Fruit fly (Drosophila melanogaster) whole organism, embryonic: ENCODE results near the gene NijB.
A peak's percentile ranks its signal among the peaks of the same experiment; 100 is the strongest.

Experiments
- B-H1 ChIP-seq: fragments of 200-800 bp; sonication (Bioruptor generic); IDR thresholded peaks from 3 replicates; pipeline ENCODE4 v1.3.6; 2022; ENCODE audit warnings: missing biosample characterization, missing genetic modification characterization
- C15 ChIP-seq: fragments of 200-800 bp; sonication (Bioruptor generic); IDR thresholded peaks from 3 replicates; pipeline ENCODE4 v1.3.6; 2022; ENCODE audit warnings: missing biosample characterization, missing genetic modification characterization
- CG10366 ChIP-seq: fragments of 200-800 bp; sonication (Bioruptor generic); IDR thresholded peaks from 2 replicates; pipeline ENCODE4 v1.3.6; 2022; ENCODE audit warnings: missing biosample characterization, missing genetic modification characterization
- CG10654 ChIP-seq: fragments of 200-800 bp; sonication (Bioruptor generic); optimal IDR thresholded peaks from 2 replicates; lab custom pipeline; 2016; ENCODE audit warnings: missing biosample characterization, missing genetic modification characterization
- CG13894 ChIP-seq: fragments of 200-800 bp; sonication (Bioruptor generic); optimal IDR thresholded peaks from 3 replicates; lab custom pipeline; 2018; ENCODE audit warnings: missing biosample characterization, mild to moderate bottlenecking, missing genetic modification characterization, moderate library complexity
- CG14965 ChIP-seq: fragments of 200-800 bp; sonication (Bioruptor generic); optimal IDR thresholded peaks from 2 replicates; lab custom pipeline; 2016; ENCODE audit warnings: missing biosample characterization, missing genetic modification characterization, borderline replicate concordance
- CG15011 ChIP-seq: fragments of 200-800 bp; sonication (Bioruptor generic); optimal IDR thresholded peaks from 3 replicates; lab custom pipeline; 2018; ENCODE audit warnings: missing biosample characterization, mild to moderate bottlenecking, missing genetic modification characterization
- CG15601 ChIP-seq: fragments of 200-800 bp; sonication (Bioruptor generic); optimal IDR thresholded peaks from 3 replicates; lab custom pipeline; 2019; ENCODE audit warnings: missing biosample characterization, mild to moderate bottlenecking, missing genetic modification characterization, moderate library complexity
- CG1603 ChIP-seq: fragments of 200-800 bp; sonication (Bioruptor generic); optimal IDR thresholded peaks from 2 replicates; lab custom pipeline; 2019; ENCODE audit warnings: missing biosample characterization, mild to moderate bottlenecking, missing genetic modification characterization, moderate library complexity
- CG1792 ChIP-seq: fragments of 200-800 bp; sonication (Bioruptor generic); optimal IDR thresholded peaks from 2 replicates; lab custom pipeline; 2016; ENCODE audit warnings: missing biosample characterization, missing genetic modification characterization
- CG18619 ChIP-seq: fragments of 200-800 bp; sonication (Bioruptor generic); optimal IDR thresholded peaks from 3 replicates; lab custom pipeline; 2017; ENCODE audit warnings: missing biosample characterization, mild to moderate bottlenecking, missing genetic modification characterization
- CG2875 ChIP-seq: fragments of 200-800 bp; sonication (Bioruptor generic); optimal IDR thresholded peaks from 2 replicates; lab custom pipeline; 2017; ENCODE audit warnings: missing biosample characterization, mild to moderate bottlenecking, missing genetic modification characterization, missing genetic modification reagents
- CG30431 ChIP-seq: fragments of 200-800 bp; sonication (Bioruptor generic); optimal IDR thresholded peaks from 2 replicates; lab custom pipeline; 2017; ENCODE audit warnings: missing biosample characterization, missing genetic modification characterization
- CG3065 ChIP-seq: fragments of 200-800 bp; sonication (Bioruptor generic); optimal IDR thresholded peaks from 2 replicates; lab custom pipeline; 2016; ENCODE audit warnings: missing biosample characterization, missing genetic modification characterization
- CG31365 ChIP-seq: fragments of 200-800 bp; sonication (Bioruptor generic); optimal IDR thresholded peaks from 2 replicates; lab custom pipeline; 2018; ENCODE audit warnings: missing biosample characterization, mild to moderate bottlenecking, missing genetic modification characterization
- CG3281 ChIP-seq: fragments of 200-800 bp; sonication (Bioruptor generic); optimal IDR thresholded peaks from 3 replicates; lab custom pipeline; 2017; ENCODE audit warnings: missing biosample characterization, mild to moderate bottlenecking, missing genetic modification characterization
- CG34376 ChIP-seq: fragments of 200-800 bp; sonication (Bioruptor generic); optimal IDR thresholded peaks from 2 replicates; lab custom pipeline; 2018; ENCODE audit warnings: missing biosample characterization, mild to moderate bottlenecking, missing genetic modification characterization
- CG34422 ChIP-seq: fragments of 200-800 bp; sonication (Bioruptor generic); IDR thresholded peaks from 3 replicates; pipeline ENCODE4 v1.3.6; 2022; ENCODE audit warnings: missing biosample characterization, missing genetic modification characterization
- CG3726 ChIP-seq: fragments of 200-800 bp; sonication (Bioruptor generic); IDR thresholded peaks from 3 replicates; pipeline ENCODE4, ENCODE4 v1.3.6; 2022; ENCODE audit warnings: missing biosample characterization, missing genetic modification characterization
- CG4707 ChIP-seq: fragments of 200-800 bp; sonication (Bioruptor generic); optimal IDR thresholded peaks from 2 replicates; lab custom pipeline; 2018; ENCODE audit warnings: missing biosample characterization, mild to moderate bottlenecking, missing genetic modification characterization, moderate library complexity
- CG4820 ChIP-seq: fragments of 200-800 bp; sonication (Bioruptor generic); optimal IDR thresholded peaks from 3 replicates; lab custom pipeline; 2016; ENCODE audit warnings: missing biosample characterization, missing genetic modification characterization
- CG7271 ChIP-seq: fragments of 200-800 bp; sonication (Bioruptor generic); optimal IDR thresholded peaks from 2 replicates; lab custom pipeline; 2018; ENCODE audit warnings: missing biosample characterization, mild to moderate bottlenecking, missing genetic modification characterization, moderate library complexity
- CG7928 ChIP-seq: fragments of 200-800 bp; sonication (Bioruptor generic); optimal IDR thresholded peaks from 2 replicates; lab custom pipeline; 2017; ENCODE audit warnings: missing biosample characterization, mild to moderate bottlenecking, missing genetic modification characterization
- CG8281 ChIP-seq: fragments of 200-800 bp; sonication (Bioruptor generic); optimal IDR thresholded peaks from 2 replicates; lab custom pipeline; 2018; ENCODE audit warnings: missing biosample characterization, mild to moderate bottlenecking, missing genetic modification characterization, moderate library complexity
- CG9437 ChIP-seq: fragments of 200-800 bp; sonication (Bioruptor generic); optimal IDR thresholded peaks from 2 replicates; lab custom pipeline; 2018; ENCODE audit warnings: missing biosample characterization, mild to moderate bottlenecking, missing genetic modification characterization
- CHES-1-like ChIP-seq: fragments of 200-800 bp; sonication (Bioruptor generic); optimal IDR thresholded peaks from 2 replicates; lab custom pipeline; 2016; ENCODE audit warnings: missing biosample characterization, missing genetic modification characterization
- Chrac-16 ChIP-seq: fragments of 200-800 bp; sonication (Bioruptor generic); optimal IDR thresholded peaks from 3 replicates; lab custom pipeline; 2016; ENCODE audit warnings: missing biosample characterization, missing genetic modification characterization
- CkIIα-i1 ChIP-seq: fragments of 200-800 bp; sonication (Bioruptor generic); IDR thresholded peaks from 2 replicates; pipeline ENCODE4 v1.3.6; 2022; ENCODE audit warnings: missing biosample characterization, missing genetic modification characterization
- Dek ChIP-seq: fragments of 200-800 bp; sonication (Bioruptor generic); optimal IDR thresholded peaks from 3 replicates; lab custom pipeline; 2019; ENCODE audit warnings: missing biosample characterization, mild to moderate bottlenecking, missing genetic modification characterization, moderate library complexity
- HmgD ChIP-seq: fragments of 200-800 bp; sonication (Bioruptor generic); optimal IDR thresholded peaks from 3 replicates; lab custom pipeline; 2016; ENCODE audit warnings: missing biosample characterization, missing genetic modification characterization
- Lim3 ChIP-seq: fragments of 200-800 bp; sonication (Bioruptor generic); IDR thresholded peaks from 2 replicates; pipeline ENCODE4 v1.3.6; 2022; ENCODE audit warnings: missing biosample characterization, missing genetic modification characterization
- Mad ChIP-seq: fragments of 200-800 bp; sonication (Bioruptor generic); optimal IDR thresholded peaks from 2 replicates; lab custom pipeline; 2016; ENCODE audit warnings: missing biosample characterization, missing genetic modification characterization
- Spps ChIP-seq: fragments of 200-800 bp; sonication (Bioruptor generic); optimal IDR thresholded peaks from 2 replicates; lab custom pipeline; 2018; ENCODE audit warnings: missing biosample characterization, mild to moderate bottlenecking, missing genetic modification characterization
- Sry-β ChIP-seq: fragments of 200-800 bp; sonication (Bioruptor generic); optimal IDR thresholded peaks from 2 replicates; lab custom pipeline; 2018; ENCODE audit warnings: missing biosample characterization, mild to moderate bottlenecking, missing genetic modification characterization, moderate library complexity
- TFAM ChIP-seq: fragments of 200-800 bp; sonication (Bioruptor generic); optimal IDR thresholded peaks from 2 replicates; lab custom pipeline; 2017; ENCODE audit warnings: missing biosample characterization, missing genetic modification characterization, inconsistent platforms
- Trl ChIP-seq, 3 experiments: fragments of >200 bp in 2 of 3; fragments of 200-800 bp in 1 of 3; sonication (Bioruptor generic) in 1 of 3; optimal IDR thresholded peaks; 2 replicates in 1 of 3; 3 replicates in 2 of 3; lab custom pipeline; 2016 to 2017; ENCODE audit warnings: missing biosample characterization in 1 of 3, missing genetic modification characterization in 1 of 3
- amos ChIP-seq: fragments of 200-800 bp; sonication (Bioruptor generic); IDR thresholded peaks from 2 replicates; pipeline ENCODE4 v1.3.6; 2022; ENCODE audit warnings: missing biosample characterization, missing genetic modification characterization; ENCODE audit not compliant: partially characterized antibody
- aop ChIP-seq: fragments of 200-800 bp; sonication (Bioruptor generic); IDR thresholded peaks from 2 replicates; pipeline ENCODE4 v1.3.6; 2022; ENCODE audit warnings: missing biosample characterization, missing genetic modification characterization
- bowl ChIP-seq: fragments of 200-800 bp; sonication (Bioruptor generic); IDR thresholded peaks from 2 replicates; pipeline ENCODE4 v1.3.6; 2022; ENCODE audit warnings: missing biosample characterization, missing genetic modification characterization
- gcm2 ChIP-seq: fragments of 200-800 bp; sonication (Bioruptor generic); optimal IDR thresholded peaks from 2 replicates; lab custom pipeline; 2016; ENCODE audit warnings: missing biosample characterization, missing genetic modification characterization
- gem ChIP-seq: fragments of 200-800 bp; sonication (Bioruptor generic); optimal IDR thresholded peaks from 2 replicates; lab custom pipeline; 2019; ENCODE audit warnings: missing biosample characterization, mild to moderate bottlenecking, missing genetic modification characterization, moderate library complexity
- ind ChIP-seq: fragments of 200-800 bp; sonication (Bioruptor generic); optimal IDR thresholded peaks from 3 replicates; lab custom pipeline; 2016; ENCODE audit warnings: missing biosample characterization, missing genetic modification characterization
- prd ChIP-seq, 3 experiments: fragments of >200 bp in 2 of 3; fragments of 200-800 bp in 1 of 3; sonication (Bioruptor generic) in 1 of 3; optimal IDR thresholded peaks in 2 of 3; IDR thresholded peaks in 1 of 3; 2 replicates in 2 of 3; 3 replicates in 1 of 3; pipeline versions ENCODE4 v1.3.6 to Lab custom; 2017 to 2022; ENCODE audit warnings: missing biosample characterization in 1 of 3, missing genetic modification characterization in 1 of 3
- repo ChIP-seq: fragments of 200-800 bp; sonication (Bioruptor generic); optimal IDR thresholded peaks from 2 replicates; lab custom pipeline; 2016; ENCODE audit warnings: missing biosample characterization, missing genetic modification characterization
- ro ChIP-seq: fragments of 200-800 bp; sonication (Bioruptor generic); IDR thresholded peaks from 2 replicates; pipeline ENCODE4 v1.3.6; 2022; ENCODE audit warnings: missing biosample characterization, missing genetic modification characterization
- row ChIP-seq: fragments of 200-800 bp; sonication (Bioruptor generic); IDR thresholded peaks from 3 replicates; pipeline ENCODE4 v1.3.6; 2022; ENCODE audit warnings: missing biosample characterization, missing genetic modification characterization
- sr ChIP-seq: fragments of 200-800 bp; sonication (Bioruptor generic); IDR thresholded peaks from 3 replicates; pipeline ENCODE4 v1.3.6; 2022; ENCODE audit warnings: missing biosample characterization, missing genetic modification characterization
- wor ChIP-seq: fragments of 200-800 bp; sonication (Bioruptor generic); IDR thresholded peaks from 2 replicates; pipeline ENCODE4 v1.3.6; 2022; ENCODE audit warnings: missing biosample characterization, missing genetic modification characterization
- zen ChIP-seq: fragments of 200-800 bp; sonication (Bioruptor generic); optimal IDR thresholded peaks from 3 replicates; lab custom pipeline; 2018; ENCODE audit warnings: missing biosample characterization, mild to moderate bottlenecking, missing genetic modification characterization, moderate library complexity
- zfh1 ChIP-seq: fragments of 200-800 bp; sonication (Bioruptor generic); IDR thresholded peaks from 3 replicates; pipeline ENCODE4 v1.3.6; 2022; ENCODE audit warnings: missing biosample characterization, missing genetic modification characterization

NijB gene

DNA sequence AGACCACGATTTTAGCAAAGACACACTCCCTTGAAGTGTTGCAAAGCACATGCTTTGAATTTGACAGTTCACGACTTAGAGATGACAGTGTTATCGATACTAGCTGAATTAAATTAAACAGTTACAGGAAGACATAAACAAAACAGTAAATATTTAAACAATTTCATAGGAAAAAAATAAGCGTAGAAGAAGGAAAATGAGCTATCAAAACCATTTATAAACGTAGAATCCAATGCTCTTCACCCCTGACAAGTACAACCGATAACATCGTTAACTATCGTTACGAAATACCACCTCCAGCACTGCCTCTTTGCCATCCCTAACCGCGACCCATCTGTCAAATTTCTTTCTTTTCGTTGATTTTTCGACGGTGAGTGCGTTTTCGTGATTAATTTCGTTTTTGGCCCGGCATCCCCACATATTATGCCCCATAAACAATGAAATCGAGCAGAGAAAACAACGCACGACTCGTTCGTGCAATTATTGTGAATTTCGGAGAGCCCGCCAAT is 6.6 kb downstream of the NijB start, which contains the start of gene RpL26 (continued):
- TF ChIP-seq HmgD, result peak; percentile 72
- TF ChIP-seq CG1792 (GFP tag; lab: Kevin White, UChicago), result peak; percentile 53
- TF ChIP-seq CG9437, result peak; percentile 77
- TF ChIP-seq CG2875, result no peak
- TF ChIP-seq prd (optimal IDR thresholded peaks at IDR 0.05; lab: Kevin White, UChicago), result no peak
- TF ChIP-seq prd (GFP tag; IDR thresholded peaks at IDR 0.05; lab: Robert Waterston, UW), result peak; percentile 82
- peak; percentile 72 for TF ChIP-seq Dek (tag; lab: Kevin White, UChicago)
- peak; percentile 79 for TF ChIP-seq Chrac-16 (GFP tag; lab: Kevin White, UChicago)
- 0 out of 3 replicates have a peak, but pooled peaks have one; percentile 5 for TF ChIP-seq CG3726 (GFP tag; lab: Robert Waterston, UW)
- peak; percentile 48 for TF ChIP-seq CG3065 (GFP tag; lab: Kevin White, UChicago)
- no peak; the same call in 2 of the 3 replicates for TF ChIP-seq zfh1 (GFP tag; lab: Robert Waterston, UW)
- TF ChIP-seq CG30431 (GFP tag; lab: Kevin White, UChicago), result no peak
- TF ChIP-seq aop, result no peak
- peak; percentile 24 for TF ChIP-seq gcm2 (GFP tag; lab: Kevin White, UChicago)
- peak; percentile 37 for TF ChIP-seq CG4820 (GFP tag; lab: Kevin White, UChicago)
- peak; percentile 28 for TF ChIP-seq CG1603 (tag; lab: Kevin White, UChicago)
- TF ChIP-seq CG31365 (tag; lab: Kevin White, UChicago), result peak; percentile 29
- TF ChIP-seq CG8281 (tag; lab: Kevin White, UChicago), result no peak
- TF ChIP-seq CG34422 (GFP tag; lab: Robert Waterston, UW), result peak; percentile 72
- peak; percentile 66 for TF ChIP-seq CG15011 (GFP tag; lab: Kevin White, UChicago)
- peak; percentile 57; the same call in 1 of the 3 replicates for TF ChIP-seq B-H1
- peak; percentile 77 for TF ChIP-seq CG15601 (tag; lab: Kevin White, UChicago)
- no peak for TF ChIP-seq CG14965 (GFP tag; lab: Kevin White, UChicago)
- TF ChIP-seq row, result peak; percentile 96
- peak; percentile 82 for TF ChIP-seq CHES-1-like
- TF ChIP-seq CG18619, result peak; percentile 73
- TF ChIP-seq CG7928 (GFP tag; lab: Kevin White, UChicago), result peak; percentile 36
- TF ChIP-seq CG4707 (GFP tag; lab: Kevin White, UChicago), result no peak
- TF ChIP-seq bowl (GFP tag; lab: Robert Waterston, UW), result no peak
- peak; percentile 79 for TF ChIP-seq CG34376 (GFP tag; lab: Kevin White, UChicago)
- TF ChIP-seq TFAM (GFP tag; lab: Kevin White, UChicago), result no peak
- no peak for TF ChIP-seq Spps
- TF ChIP-seq ind (GFP tag; lab: Kevin White, UChicago), result peak; percentile 64
- TF ChIP-seq ro, result no peak
- TF ChIP-seq C15 (GFP tag; lab: Robert Waterston, UW), result no peak
- TF ChIP-seq CG7271 (tag; lab: Kevin White, UChicago), result peak; percentile 15
- TF ChIP-seq CG3281 (GFP tag; lab: Kevin White, UChicago), result peak; percentile 72
- peak; percentile 63 for TF ChIP-seq CG10654 (GFP tag; lab: Kevin White, UChicago)
- TF ChIP-seq Mad (GFP tag; lab: Kevin White, UChicago), result peak; percentile 62
- peak; percentile 80 for TF ChIP-seq gem
- no peak for TF ChIP-seq Sry-β (GFP tag; lab: Kevin White, UChicago)
- no peak for TF ChIP-seq Lim3
- peak; percentile 62; the same call in 1 of the 2 replicates for TF ChIP-seq CG10366 (GFP tag; lab: Robert Waterston, UW)
- peak; percentile 93 for TF ChIP-seq amos (GFP tag; lab: Robert Waterston, UW)
- TF ChIP-seq CG13894 (tag; lab: Kevin White, UChicago), result peak; percentile 67
- TF ChIP-seq sr (GFP tag; lab: Robert Waterston, UW), result no peak
- peak; percentile 43 for TF ChIP-seq zen
- TF ChIP-seq CkIIα-i1 (GFP tag; lab: Robert Waterston, UW), result no peak
- TF ChIP-seq repo (GFP tag; lab: Kevin White, UChicago), result peak; percentile 56
- no peak for TF ChIP-seq Trl (optimal IDR thresholded peaks at IDR 0.05; lab: Kevin White, UChicago)
- peak; percentile 77 for TF ChIP-seq Trl (GFP tag; optimal IDR thresholded peaks at IDR 0.05; lab: Kevin White, UChicago)
- peak; percentile 34; the same call in 1 of the 2 replicates for TF ChIP-seq wor (GFP tag; lab: Robert Waterston, UW)
